Worm (Caenorhabditis elegans) whole organism, midembryonic: Measurements from ENCODE around the gene hrpu-2.
A peak's percentile ranks its signal among the peaks of the same experiment; 100 is the strongest.
"Not testable (repeated sequence)": the region's sequence is repeated elsewhere in the genome, so short reads cannot be mapped to it uniquely, and the experiment has no call there.

ENCODE experiments used
- T22C8.4 ChIP-seq: fragments of 200-800 bp; sonication (Bioruptor generic); IDR thresholded peaks from 2 replicates; pipeline ENCODE4 v1.3.6; 2022; ENCODE audit warnings: missing genetic modification characterization, missing compliant biosample characterization
- cog-1 ChIP-seq: sonication (generic microtip); optimal IDR thresholded peaks from 2 replicates; lab custom pipeline; 2016; ENCODE audit warnings: missing genetic modification characterization, missing compliant biosample characterization
- flt-1 ChIP-seq: fragments of 200-800 bp; sonication (Bioruptor generic); IDR thresholded peaks from 2 replicates; pipeline ENCODE4 v1.3.6; 2022; ENCODE audit warnings: missing genetic modification characterization, missing compliant biosample characterization
- klf-2 ChIP-seq: fragments of 200-800 bp; sonication (Bioruptor generic); conservative IDR thresholded peaks from 2 replicates; pipeline ENCODE4 v1.3.6; 2022; ENCODE audit warnings: missing genetic modification reagents, missing genetic modification characterization, missing compliant biosample characterization
- med-1 ChIP-seq: sonication (generic microtip); optimal IDR thresholded peaks from 2 replicates; lab custom pipeline; 2017; ENCODE audit warnings: missing genetic modification characterization, mild to moderate bottlenecking, missing compliant biosample characterization, antibody characterized with exemption, missing genetic modification reagents; ENCODE audit not compliant: insufficient read depth
- ref-1 ChIP-seq: fragments of 200-800 bp; sonication (Bioruptor generic); conservative IDR thresholded peaks from 2 replicates; pipeline ENCODE4 v1.3.6; 2022; ENCODE audit warnings: missing genetic modification reagents, missing genetic modification characterization, missing compliant biosample characterization
- tab-1 ChIP-seq: fragments of 200-800 bp; sonication (Bioruptor generic); IDR thresholded peaks from 2 replicates; pipeline ENCODE4 v1.3.6; 2022; ENCODE audit warnings: missing genetic modification characterization, missing compliant biosample characterization
- ztf-23 ChIP-seq: fragments of 200-800 bp; sonication (Bioruptor generic); IDR thresholded peaks from 2 replicates; pipeline ENCODE4 v1.3.6; 2022; ENCODE audit warnings: missing genetic modification reagents, missing genetic modification characterization, missing compliant biosample characterization
- ztf-29 ChIP-seq: fragments of 200-800 bp; sonication (Bioruptor generic); IDR thresholded peaks from 2 replicates; pipeline ENCODE4 v1.3.6; 2022; ENCODE audit warnings: missing genetic modification reagents, missing genetic modification characterization, missing compliant biosample characterization

Gene hrpu-2

ce11 chrIV:2198741-2199140 lies 21.0 kb downstream of the hrpu-2 start, which contains the start of gene Y71G10AR.4:
Gene Y71G10AR.4 (plus strand): TSS chrIV:2199041.
- TF ChIP-seq cog-1 (tag; lab: Kevin White, UChicago) (no peak), ztf-29 (GFP tag; lab: Robert Waterston, UW) (no peak), med-1 (no peak), flt-1 (no peak), ref-1 (GFP tag; lab: Robert Waterston, UW) (no peak), ztf-23 (GFP tag; lab: Robert Waterston, UW) (no peak), klf-2 (GFP tag; lab: Robert Waterston, UW) (no peak), tab-1 (GFP tag; lab: Robert Waterston, UW) (no peak), T22C8.4 (GFP tag; lab: Robert Waterston, UW) (no peak)

ce11 chrIV:2216756-2217155 lies 39.1 kb downstream of the hrpu-2 start, which contains the start of gene T04C4.3:
Gene T04C4.3 (minus strand): TSS chrIV:2216856.
- not testable (repeated sequence) for TF ChIP-seq ztf-29, T22C8.4, ztf-23 (GFP tag; lab: Robert Waterston, UW)

ce11 chrIV:2217260-2217659 lies 39.6 kb downstream of the hrpu-2 start:
- TF ChIP-seq cog-1 (tag; lab: Kevin White, UChicago) (no peak), ztf-29 (GFP tag; lab: Robert Waterston, UW) (no peak), ref-1 (GFP tag; lab: Robert Waterston, UW) (no peak), T22C8.4 (GFP tag; lab: Robert Waterston, UW) (no peak), flt-1 (no peak), ztf-23 (GFP tag; lab: Robert Waterston, UW) (no peak), med-1 (no peak), klf-2 (GFP tag; lab: Robert Waterston, UW) (no peak), tab-1 (GFP tag; lab: Robert Waterston, UW) (no peak)

ce11 chrIV:2219334-2219755 lies 41.6 kb downstream of the hrpu-2 start:
- TF ChIP-seq tab-1 (GFP tag; lab: Robert Waterston, UW) (no peak), cog-1 (tag; lab: Kevin White, UChicago) (peak; percentile 82), ztf-29 (GFP tag; lab: Robert Waterston, UW) (no peak), med-1 (no peak), ref-1 (GFP tag; lab: Robert Waterston, UW) (no peak), ztf-23 (GFP tag; lab: Robert Waterston, UW) (peak; percentile 73), T22C8.4 (GFP tag; lab: Robert Waterston, UW) (no peak), flt-1 (peak; percentile 69; the same call in 1 of the 2 replicates), klf-2 (GFP tag; lab: Robert Waterston, UW) (peak; percentile 36; the same call in 1 of the 2 replicates)

ce11 chrIV:2220147-2220546 lies 42.5 kb downstream of the hrpu-2 start:
- TF ChIP-seq flt-1, result no peak
- no peak for TF ChIP-seq ztf-29 (GFP tag; lab: Robert Waterston, UW)
- TF ChIP-seq cog-1 (tag; lab: Kevin White, UChicago), result no peak
- TF ChIP-seq tab-1 (GFP tag; lab: Robert Waterston, UW), result no peak
- no peak for TF ChIP-seq klf-2 (GFP tag; lab: Robert Waterston, UW)
- no peak for TF ChIP-seq ref-1 (GFP tag; lab: Robert Waterston, UW)
- no peak for TF ChIP-seq T22C8.4 (GFP tag; lab: Robert Waterston, UW)
- no peak for TF ChIP-seq med-1
- no peak for TF ChIP-seq ztf-23 (GFP tag; lab: Robert Waterston, UW)

- TF ChIP-seq ref-1 (GFP tag; lab: Robert Waterston, UW) (no peak), ztf-23 (GFP tag; lab: Robert Waterston, UW) (no peak), T22C8.4 (GFP tag; lab: Robert Waterston, UW) (no peak), cog-1 (tag; lab: Kevin White, UChicago) (no peak), flt-1 (no peak)
Observed at ce11 chrIV:2220896-2221295, 43.2 kb downstream of the hrpu-2 start.

ce11 chrIV:2221350-2221749 lies 43.7 kb downstream of the hrpu-2 start:
- TF ChIP-seq flt-1 (no peak), ref-1 (GFP tag; lab: Robert Waterston, UW) (no peak), tab-1 (GFP tag; lab: Robert Waterston, UW) (no peak), med-1 (no peak), T22C8.4 (GFP tag; lab: Robert Waterston, UW) (no peak), cog-1 (tag; lab: Kevin White, UChicago) (no peak), klf-2 (GFP tag; lab: Robert Waterston, UW) (no peak), ztf-23 (GFP tag; lab: Robert Waterston, UW) (no peak), ztf-29 (GFP tag; lab: Robert Waterston, UW) (no peak)

ce11 chrIV:2222528-2222927 lies 44.8 kb downstream of the hrpu-2 start, which contains the start of gene fnip-2:
Gene fnip-2 (plus strand): TSS chrIV:2222828.
- no peak for TF ChIP-seq tab-1 (GFP tag; lab: Robert Waterston, UW)
- no peak for TF ChIP-seq flt-1
- TF ChIP-seq cog-1 (tag; lab: Kevin White, UChicago), result no peak
- TF ChIP-seq med-1, result no peak
- TF ChIP-seq ztf-23 (GFP tag; lab: Robert Waterston, UW), result no peak
- no peak for TF ChIP-seq klf-2 (GFP tag; lab: Robert Waterston, UW)
- no peak for TF ChIP-seq ztf-29 (GFP tag; lab: Robert Waterston, UW)
- TF ChIP-seq T22C8.4 (GFP tag; lab: Robert Waterston, UW), result no peak

- no peak for TF ChIP-seq cog-1 (tag; lab: Kevin White, UChicago)
- TF ChIP-seq klf-2 (GFP tag; lab: Robert Waterston, UW), result no peak
- no peak for TF ChIP-seq tab-1 (GFP tag; lab: Robert Waterston, UW)
Observed at ce11 chrIV:2223144-2223543, 45.4 kb downstream of the hrpu-2 start.

ce11 chrIV:2223685-2224084 lies 46.0 kb downstream of the hrpu-2 start:
- no peak for TF ChIP-seq ztf-23 (GFP tag; lab: Robert Waterston, UW)
- no peak for TF ChIP-seq ztf-29 (GFP tag; lab: Robert Waterston, UW)
- no peak for TF ChIP-seq klf-2 (GFP tag; lab: Robert Waterston, UW)
- TF ChIP-seq tab-1 (GFP tag; lab: Robert Waterston, UW), result no peak
- no peak for TF ChIP-seq cog-1 (tag; lab: Kevin White, UChicago)
- no peak for TF ChIP-seq ref-1 (GFP tag; lab: Robert Waterston, UW)
